Worm (Caenorhabditis elegans): Measurements from ENCODE around the gene F27E5.9.

DNA sequence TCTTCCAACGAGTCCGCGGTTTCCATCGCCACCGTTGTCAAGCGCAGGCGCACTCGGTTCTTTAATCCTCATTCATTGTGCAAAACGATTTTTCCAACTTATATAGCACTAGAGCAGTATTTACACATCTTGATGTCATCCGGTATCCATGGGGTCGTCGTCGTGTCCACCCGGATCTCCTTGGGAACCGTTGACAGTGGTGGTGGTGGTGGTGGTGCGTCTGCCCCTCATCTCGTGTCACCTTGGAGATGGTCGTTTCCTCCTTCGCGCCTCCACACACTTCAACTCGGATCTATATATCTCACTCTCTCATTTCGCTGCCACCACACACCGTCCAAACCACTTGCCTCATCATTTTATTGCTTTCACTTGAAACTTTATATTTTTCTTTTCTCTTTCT is 28.0 kb downstream of the F27E5.9 start:
- TF ChIP-seq nhr-25 (tag; optimal IDR thresholded peaks at IDR 0.05; ENCODE audit: borderline replicate concordance, insufficient read depth) (no peak), nhr-77 (tag; optimal IDR thresholded peaks at IDR 0.05) (no peak), ama-1 (optimal IDR thresholded peaks at IDR 0.05) (no peak), snpc-4 (tag; optimal IDR thresholded peaks at IDR 0.05) (no peak), F26F4.8 (GFP tag; conservative IDR thresholded peaks at IDR 0.05) (no peak)
